Worm (Caenorhabditis elegans): ENCODE results near the gene F21D5.7.

Gene F21D5.7

DNA sequence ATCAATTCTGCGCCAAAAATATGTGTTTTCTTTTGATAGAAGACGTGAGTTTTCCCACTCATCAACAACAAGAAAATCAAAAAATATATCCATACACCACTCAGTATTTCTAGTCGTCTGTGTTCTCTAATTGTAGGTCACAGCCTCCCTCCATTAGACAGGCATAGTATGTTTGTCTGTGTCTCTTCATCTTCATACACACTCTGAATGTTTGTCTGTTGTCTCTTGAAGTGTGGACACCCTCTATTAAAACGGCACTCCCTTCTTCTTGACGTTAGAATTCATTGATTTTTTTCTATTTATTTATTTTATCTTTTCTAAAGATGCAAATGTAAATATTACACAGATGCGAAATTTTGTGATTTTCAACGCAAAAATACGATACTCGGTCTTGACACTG lies 6.2 kb downstream of the F21D5.7 start:
- TF ChIP-seq crh-2 (tag; optimal IDR thresholded peaks at IDR 0.05): no peak
- peak in 1 of 2 experiments; percentile 17 for TF ChIP-seq lsy-2 (tag; optimal IDR thresholded peaks at IDR 0.05)
- TF ChIP-seq C34F6.9 (tag; optimal IDR thresholded peaks at IDR 0.05): peak; percentile 62
- no peak for TF ChIP-seq unc-55 (GFP tag; optimal IDR thresholded peaks at IDR 0.05)
- no peak for TF ChIP-seq blmp-1 (tag; optimal IDR thresholded peaks at IDR 0.05; ENCODE audit: insufficient read depth)
- no peak for TF ChIP-seq R02D3.7 (tag; optimal IDR thresholded peaks at IDR 0.05)
- no peak for TF ChIP-seq nhr-10 (tag; optimal IDR thresholded peaks at IDR 0.05)
- TF ChIP-seq nhr-6 (tag; optimal IDR thresholded peaks at IDR 0.05): no peak
- no peak for TF ChIP-seq gmeb-1 (tag; optimal IDR thresholded peaks at IDR 0.05)
- no peak for TF ChIP-seq alr-1 (tag; optimal IDR thresholded peaks at IDR 0.05)
- TF ChIP-seq ztf-1 (GFP tag; conservative IDR thresholded peaks at IDR 0.05): no peak
- no peak for TF ChIP-seq ceh-16 (tag; optimal IDR thresholded peaks at IDR 0.05)

ce11 chrIV:8730469-8730868 lies 13.0 kb downstream of the F21D5.7 start, which contains the start of gene F21D5.3:
Gene F21D5.3 (plus strand): TSS chrIV:8730815.
- TF ChIP-seq sma-9 (GFP tag; optimal IDR thresholded peaks at IDR 0.05) (peak; percentile 42), sma-9 (tag; optimal IDR thresholded peaks at IDR 0.05) (no peak), gmeb-1 (tag; optimal IDR thresholded peaks at IDR 0.05) (peak; percentile 16), R02D3.7 (tag; optimal IDR thresholded peaks at IDR 0.05) (no peak), crh-2 (tag; optimal IDR thresholded peaks at IDR 0.05) (peak; percentile 41), lin-13 (GFP tag; optimal IDR thresholded peaks at IDR 0.05) (no peak), fos-1 (tag; optimal IDR thresholded peaks at IDR 0.05) (peak; percentile 94)

DNA sequence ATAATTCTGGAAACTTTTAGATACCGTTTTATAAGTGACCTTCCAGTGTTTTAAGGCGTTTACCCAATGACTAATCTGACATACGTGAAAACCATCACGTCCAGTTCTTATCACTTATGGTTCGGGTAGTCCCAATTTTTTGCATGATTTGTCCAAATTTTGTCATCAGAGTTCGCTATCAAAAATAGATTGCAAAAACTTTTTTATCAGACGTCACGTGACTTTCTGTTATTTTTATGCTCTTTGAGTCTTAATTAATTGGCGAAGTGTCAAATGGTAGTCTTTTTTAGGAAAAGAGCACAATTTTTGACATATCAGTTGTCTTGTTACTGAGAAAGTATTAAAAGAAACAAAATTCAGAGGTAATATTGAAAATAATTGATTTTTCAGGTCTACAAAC lies 13.9 kb downstream of the F21D5.7 start:
- TF ChIP-seq crh-2 (tag; optimal IDR thresholded peaks at IDR 0.05) (peak; percentile 1), nhr-129 (tag; optimal IDR thresholded peaks at IDR 0.05) (no peak), elt-3 (tag; optimal IDR thresholded peaks at IDR 0.05) (no peak), fos-1 (tag; optimal IDR thresholded peaks at IDR 0.05) (peak; percentile 16), sma-9 (GFP tag; optimal IDR thresholded peaks at IDR 0.05) (peak; percentile 38), sma-9 (tag; optimal IDR thresholded peaks at IDR 0.05) (no peak)

DNA sequence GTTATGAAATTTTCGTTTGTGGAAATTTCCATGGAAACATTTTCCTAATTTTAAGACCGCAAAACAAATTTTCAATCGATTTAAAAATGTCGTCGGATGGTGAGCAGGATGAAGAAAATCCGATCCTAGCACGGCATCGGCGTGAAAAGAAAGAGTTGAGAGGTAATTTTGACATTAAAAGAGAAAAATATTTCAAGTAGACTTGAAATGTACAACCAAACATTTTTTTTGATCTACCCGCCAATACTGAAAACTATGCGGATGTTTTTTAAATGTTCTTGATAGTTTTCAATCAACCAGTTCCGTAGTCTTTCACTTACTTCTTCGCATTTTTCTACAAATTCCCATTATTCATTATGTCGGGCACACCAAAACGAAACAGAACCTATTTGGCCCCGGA lies 15.4 kb downstream of the F21D5.7 start, which contains the start of gene otub-3:
Gene otub-3 (plus strand): TSS at position 56 of the 400 bp plus-strand sequence.
- no peak for TF ChIP-seq ceh-16 (tag; optimal IDR thresholded peaks at IDR 0.05)
- no peak for TF ChIP-seq nhr-25 (tag; optimal IDR thresholded peaks at IDR 0.05)
- no peak for TF ChIP-seq fos-1 (tag; optimal IDR thresholded peaks at IDR 0.05)
- TF ChIP-seq nhr-129 (tag; optimal IDR thresholded peaks at IDR 0.05): no peak
- no peak for TF ChIP-seq peb-1 (tag; optimal IDR thresholded peaks at IDR 0.05)
- TF ChIP-seq nhr-11 (tag; optimal IDR thresholded peaks at IDR 0.05): no peak
- TF ChIP-seq egl-27 (tag; optimal IDR thresholded peaks at IDR 0.05): no peak

- TF ChIP-seq lin-11 (tag; optimal IDR thresholded peaks at IDR 0.05) (no peak), ama-1 (optimal IDR thresholded peaks at IDR 0.05) (no peak), skn-1 (tag; optimal IDR thresholded peaks at IDR 0.05) (peak; percentile 20), unc-62 (GFP tag; optimal IDR thresholded peaks at IDR 0.05) (no peak), egl-27 (tag; optimal IDR thresholded peaks at IDR 0.05) (no peak), nhr-6 (tag; optimal IDR thresholded peaks at IDR 0.05) (no peak), fos-1 (tag; optimal IDR thresholded peaks at IDR 0.05) (peak; percentile 3), dmd-4 (tag; optimal IDR thresholded peaks at IDR 0.05) (no peak), mab-5 (tag; optimal IDR thresholded peaks at IDR 0.05) (no peak), snpc-4 (tag; optimal IDR thresholded peaks at IDR 0.05) (no peak)
Measured at ce11 chrIV:8725345-8725744, 18.2 kb downstream of the F21D5.7 start, which contains the start of gene pgm-3. Gene pgm-3 (plus strand): TSS chrIV:8725722.

- TF ChIP-seq nhr-129 (tag; optimal IDR thresholded peaks at IDR 0.05): no peak
- TF ChIP-seq nhr-237 (tag; optimal IDR thresholded peaks at IDR 0.05): no peak
- TF ChIP-seq elt-1 (tag; optimal IDR thresholded peaks at IDR 0.05): no peak
- TF ChIP-seq egl-27 (tag; optimal IDR thresholded peaks at IDR 0.05): no peak
- TF ChIP-seq unc-39 (tag; optimal IDR thresholded peaks at IDR 0.05): no peak
- TF ChIP-seq Y55F3AM.14 (GFP tag; optimal IDR thresholded peaks at IDR 0.05): no peak
- TF ChIP-seq ztf-11 (tag; optimal IDR thresholded peaks at IDR 0.05): no peak
- no peak for TF ChIP-seq mbf-1 (tag; optimal IDR thresholded peaks at IDR 0.05)
- TF ChIP-seq nhr-11 (tag; optimal IDR thresholded peaks at IDR 0.05): no peak
- TF ChIP-seq nhr-21 (tag; optimal IDR thresholded peaks at IDR 0.05): no peak
- no peak for TF ChIP-seq snpc-4 (tag; optimal IDR thresholded peaks at IDR 0.05)
- no peak for TF ChIP-seq mdl-1 (tag; optimal IDR thresholded peaks at IDR 0.05)
- TF ChIP-seq sem-4 (tag; optimal IDR thresholded peaks at IDR 0.05): no peak
- TF ChIP-seq aly-2 (tag; optimal IDR thresholded peaks at IDR 0.05): no peak
- no peak for TF ChIP-seq dmd-4 (tag; optimal IDR thresholded peaks at IDR 0.05)
- TF ChIP-seq ceh-82 (tag; optimal IDR thresholded peaks at IDR 0.05): no peak
- no peak for TF ChIP-seq nhr-77 (tag; optimal IDR thresholded peaks at IDR 0.05)
- no peak for TF ChIP-seq R02D3.7 (tag; optimal IDR thresholded peaks at IDR 0.05)
Measured at ce11 chrIV:8724907-8725306, 18.6 kb downstream of the F21D5.7 start.

Measured in whole organism, L2 larva.